Fruit fly (Drosophila melanogaster) whole organism, prepupa: ENCODE data around the gene Or33a.

Experiments
- CG10631 ChIP-seq: fragments of 200-800 bp; sonication (Bioruptor generic); optimal IDR thresholded peaks from 2 replicates; lab custom pipeline; 2016; ENCODE audit warnings: missing biosample characterization, missing genetic modification characterization
- CG10669 ChIP-seq: fragments of 200-800 bp; sonication (Bioruptor generic); optimal IDR thresholded peaks from 3 replicates; lab custom pipeline; 2018; ENCODE audit warnings: missing biosample characterization, mild to moderate bottlenecking, missing genetic modification characterization, moderate library complexity
- CG11294 ChIP-seq: fragments of 200-800 bp; sonication (Bioruptor generic); IDR thresholded peaks from 2 replicates; pipeline ENCODE4 v1.3.6; 2022; ENCODE audit warnings: missing biosample characterization, missing genetic modification characterization
- CG11902 ChIP-seq: fragments of 200-800 bp; sonication (Bioruptor generic); optimal IDR thresholded peaks from 3 replicates; lab custom pipeline; 2016; ENCODE audit warnings: missing biosample characterization, missing genetic modification characterization
- CG16779 ChIP-seq: fragments of 200-800 bp; sonication (Bioruptor generic); optimal IDR thresholded peaks from 3 replicates; lab custom pipeline; 2017; ENCODE audit warnings: missing biosample characterization, mild to moderate bottlenecking, missing genetic modification characterization
- CG31627 ChIP-seq: fragments of 200-800 bp; sonication (Bioruptor generic); optimal IDR thresholded peaks from 3 replicates; lab custom pipeline; 2016; ENCODE audit warnings: missing biosample characterization, missing genetic modification characterization
- CG34406 ChIP-seq: fragments of 200-800 bp; sonication (Bioruptor generic); optimal IDR thresholded peaks from 3 replicates; lab custom pipeline; 2016; ENCODE audit warnings: missing biosample characterization, missing genetic modification characterization
- CG3919 ChIP-seq: fragments of 200-800 bp; sonication (Bioruptor generic); optimal IDR thresholded peaks from 3 replicates; lab custom pipeline; 2016; ENCODE audit warnings: missing biosample characterization, missing genetic modification characterization
- CG4318 ChIP-seq: fragments of 200-800 bp; sonication (Bioruptor generic); optimal IDR thresholded peaks from 3 replicates; lab custom pipeline; 2017; ENCODE audit warnings: missing biosample characterization, mild to moderate bottlenecking, missing genetic modification characterization
- CG6163 ChIP-seq: fragments of 200-800 bp; sonication (Bioruptor generic); IDR thresholded peaks from 3 replicates; pipeline ENCODE4 v1.3.6; 2022; ENCODE audit warnings: missing biosample characterization, missing genetic modification characterization
- CG6276 ChIP-seq: fragments of 200-800 bp; sonication (Bioruptor generic); optimal IDR thresholded peaks from 2 replicates; lab custom pipeline; 2017; ENCODE audit warnings: missing biosample characterization, mild to moderate bottlenecking, missing genetic modification characterization
- CG6792 ChIP-seq: fragments of 200-800 bp; sonication (Bioruptor generic); optimal IDR thresholded peaks from 3 replicates; lab custom pipeline; 2016; ENCODE audit warnings: missing biosample characterization, missing genetic modification characterization
- CG6808 ChIP-seq: fragments of 200-800 bp; sonication (Bioruptor generic); optimal IDR thresholded peaks from 3 replicates; lab custom pipeline; 2017; ENCODE audit warnings: missing biosample characterization, missing genetic modification characterization, mild to moderate bottlenecking, moderate library complexity, missing genetic modification reagents
- CG6854 ChIP-seq: fragments of 200-800 bp; sonication (Bioruptor generic); optimal IDR thresholded peaks from 2 replicates; lab custom pipeline; 2017; ENCODE audit warnings: missing biosample characterization, mild to moderate bottlenecking, missing genetic modification characterization
- CG7368 ChIP-seq: fragments of 200-800 bp; sonication (Bioruptor generic); optimal IDR thresholded peaks from 3 replicates; lab custom pipeline; 2016; ENCODE audit warnings: missing biosample characterization, missing genetic modification characterization
- CG8119 ChIP-seq: fragments of 200-800 bp; sonication (Bioruptor generic); IDR thresholded peaks from 3 replicates; pipeline ENCODE4 v1.3.6; 2022; ENCODE audit warnings: missing biosample characterization, missing genetic modification characterization
- CG8319 ChIP-seq: fragments of 200-800 bp; sonication (Bioruptor generic); optimal IDR thresholded peaks from 3 replicates; lab custom pipeline; 2016; ENCODE audit warnings: missing biosample characterization, missing genetic modification characterization
- CG8632 ChIP-seq: fragments of 200-800 bp; sonication (Bioruptor generic); optimal IDR thresholded peaks from 3 replicates; lab custom pipeline; 2016; ENCODE audit warnings: missing biosample characterization, missing genetic modification characterization
- CG9139 ChIP-seq: fragments of 200-800 bp; sonication (Bioruptor generic); optimal IDR thresholded peaks from 3 replicates; lab custom pipeline; 2017; ENCODE audit warnings: missing biosample characterization, mild to moderate bottlenecking, missing genetic modification characterization
- Eip75B ChIP-seq: fragments of 200-800 bp; sonication (Bioruptor generic); optimal IDR thresholded peaks from 3 replicates; lab custom pipeline; 2016; ENCODE audit warnings: missing biosample characterization, missing genetic modification characterization
- Eip78C ChIP-seq: fragments of 200-800 bp; sonication (Bioruptor generic); peaks from one replicate; lab custom pipeline; 2016; ENCODE audit warnings: missing biosample characterization, missing genetic modification characterization
- Eip93F ChIP-seq: fragments of 200-800 bp; sonication (Bioruptor generic); optimal IDR thresholded peaks from 2 replicates; lab custom pipeline; 2016; ENCODE audit warnings: missing biosample characterization, mild to moderate bottlenecking, missing genetic modification characterization
- Ets21C ChIP-seq: fragments of 200-800 bp; sonication (Bioruptor generic); optimal IDR thresholded peaks from 3 replicates; lab custom pipeline; 2016; ENCODE audit warnings: missing biosample characterization, missing genetic modification characterization
- Ets96B ChIP-seq: fragments of 200-800 bp; optimal IDR thresholded peaks from 2 replicates; lab custom pipeline; 2019; ENCODE audit warnings: missing biosample characterization, mild to moderate bottlenecking, missing genetic modification characterization, moderate library complexity
- Gug ChIP-seq: fragments of 200-800 bp; sonication (Bioruptor generic); IDR thresholded peaks from 2 replicates; pipeline ENCODE4 v1.3.6; 2022; ENCODE audit warnings: missing biosample characterization, missing genetic modification characterization
- Hr39 ChIP-seq: fragments of 200-800 bp; sonication (Bioruptor generic); optimal IDR thresholded peaks from 2 replicates; lab custom pipeline; 2016; ENCODE audit warnings: missing biosample characterization, missing genetic modification characterization
- Lpt ChIP-seq: fragments of 200-800 bp; sonication (Bioruptor generic); optimal IDR thresholded peaks from 3 replicates; lab custom pipeline; 2016; ENCODE audit warnings: missing biosample characterization, missing genetic modification characterization
- Met ChIP-seq: fragments of 200-800 bp; sonication (Bioruptor generic); optimal IDR thresholded peaks from 3 replicates; lab custom pipeline; 2016; ENCODE audit warnings: missing biosample characterization, missing genetic modification characterization
- OdsH ChIP-seq: fragments of 200-800 bp; sonication (Bioruptor generic); optimal IDR thresholded peaks from 3 replicates; lab custom pipeline; 2016; ENCODE audit warnings: missing biosample characterization, missing genetic modification characterization
- Smox ChIP-seq: fragments of 200-800 bp; sonication (Bioruptor generic); optimal IDR thresholded peaks from 3 replicates; lab custom pipeline; 2016; ENCODE audit warnings: missing biosample characterization, missing genetic modification characterization
- Sox102F ChIP-seq: fragments of 200-800 bp; sonication (Bioruptor generic); optimal IDR thresholded peaks from 2 replicates; lab custom pipeline; 2016; ENCODE audit warnings: missing biosample characterization, mild to moderate bottlenecking, missing genetic modification characterization
- Sox14 ChIP-seq: fragments of 200-800 bp; sonication (Bioruptor generic); optimal IDR thresholded peaks from 3 replicates; lab custom pipeline; 2016; ENCODE audit warnings: missing biosample characterization, missing genetic modification characterization
- achi ChIP-seq: fragments of 200-800 bp; sonication (Bioruptor generic); optimal IDR thresholded peaks from 3 replicates; lab custom pipeline; 2016; ENCODE audit warnings: missing biosample characterization, missing genetic modification characterization
- cyc ChIP-seq: fragments of 200-800 bp; sonication (Bioruptor generic); optimal IDR thresholded peaks from 3 replicates; lab custom pipeline; 2016; ENCODE audit warnings: missing biosample characterization, missing genetic modification characterization
- dsx ChIP-seq: fragments of 200-800 bp; optimal IDR thresholded peaks from 3 replicates; lab custom pipeline; 2019; ENCODE audit warnings: missing biosample characterization, mild to moderate bottlenecking, missing genetic modification characterization, moderate library complexity; ENCODE audit not compliant: poor library complexity, severe bottlenecking
- eg ChIP-seq: fragments of 200-800 bp; sonication (Bioruptor generic); IDR thresholded peaks from 3 replicates; pipeline ENCODE4 v1.3.6; 2022; ENCODE audit warnings: missing biosample characterization, missing genetic modification characterization
- esn ChIP-seq: fragments of 200-800 bp; sonication (Bioruptor generic); optimal IDR thresholded peaks from 2 replicates; lab custom pipeline; 2016; ENCODE audit warnings: missing biosample characterization, mild to moderate bottlenecking, missing genetic modification characterization, moderate library complexity
- fd59A ChIP-seq: fragments of 200-800 bp; sonication (Bioruptor generic); optimal IDR thresholded peaks from 2 replicates; lab custom pipeline; 2017; ENCODE audit warnings: missing biosample characterization, mild to moderate bottlenecking, missing genetic modification characterization, missing genetic modification reagents
- fd85E ChIP-seq: fragments of 200-800 bp; sonication (Bioruptor generic); optimal IDR thresholded peaks from 3 replicates; lab custom pipeline; 2016; ENCODE audit warnings: missing biosample characterization, missing genetic modification characterization
- fkh ChIP-seq: fragments of 200-800 bp; sonication (Bioruptor generic); optimal IDR thresholded peaks from 3 replicates; lab custom pipeline; 2017; ENCODE audit warnings: missing biosample characterization, mild to moderate bottlenecking, missing genetic modification characterization, moderate library complexity
- lz ChIP-seq: fragments of 200-800 bp; sonication (Bioruptor generic); optimal IDR thresholded peaks from 3 replicates; lab custom pipeline; 2016; ENCODE audit warnings: missing biosample characterization, missing genetic modification characterization
- pdm3 ChIP-seq: fragments of 200-800 bp; sonication (Bioruptor generic); optimal IDR thresholded peaks from 3 replicates; lab custom pipeline; 2016; ENCODE audit warnings: missing biosample characterization, missing genetic modification characterization
- salr ChIP-seq, 2 experiments: fragments of 200-800 bp; sonication (Bioruptor generic); optimal IDR thresholded peaks; 3 replicates each; lab custom pipeline; 2016 to 2018; ENCODE audit warnings: missing biosample characterization in 2 of 2, missing genetic modification characterization in 2 of 2, mild to moderate bottlenecking in 1 of 2
- svp ChIP-seq: fragments of 200-800 bp; sonication (Bioruptor generic); peaks from one replicate; lab custom pipeline; 2016; ENCODE audit warnings: missing biosample characterization, missing genetic modification characterization
- topi ChIP-seq: fragments of 200-800 bp; sonication (Bioruptor generic); optimal IDR thresholded peaks from 3 replicates; lab custom pipeline; 2016; ENCODE audit warnings: missing biosample characterization, missing genetic modification characterization
- vri ChIP-seq: fragments of 200-800 bp; sonication (Bioruptor generic); optimal IDR thresholded peaks from 3 replicates; lab custom pipeline; 2016; ENCODE audit warnings: missing biosample characterization, mild to moderate bottlenecking, missing genetic modification characterization

The Or33a gene

DNA sequence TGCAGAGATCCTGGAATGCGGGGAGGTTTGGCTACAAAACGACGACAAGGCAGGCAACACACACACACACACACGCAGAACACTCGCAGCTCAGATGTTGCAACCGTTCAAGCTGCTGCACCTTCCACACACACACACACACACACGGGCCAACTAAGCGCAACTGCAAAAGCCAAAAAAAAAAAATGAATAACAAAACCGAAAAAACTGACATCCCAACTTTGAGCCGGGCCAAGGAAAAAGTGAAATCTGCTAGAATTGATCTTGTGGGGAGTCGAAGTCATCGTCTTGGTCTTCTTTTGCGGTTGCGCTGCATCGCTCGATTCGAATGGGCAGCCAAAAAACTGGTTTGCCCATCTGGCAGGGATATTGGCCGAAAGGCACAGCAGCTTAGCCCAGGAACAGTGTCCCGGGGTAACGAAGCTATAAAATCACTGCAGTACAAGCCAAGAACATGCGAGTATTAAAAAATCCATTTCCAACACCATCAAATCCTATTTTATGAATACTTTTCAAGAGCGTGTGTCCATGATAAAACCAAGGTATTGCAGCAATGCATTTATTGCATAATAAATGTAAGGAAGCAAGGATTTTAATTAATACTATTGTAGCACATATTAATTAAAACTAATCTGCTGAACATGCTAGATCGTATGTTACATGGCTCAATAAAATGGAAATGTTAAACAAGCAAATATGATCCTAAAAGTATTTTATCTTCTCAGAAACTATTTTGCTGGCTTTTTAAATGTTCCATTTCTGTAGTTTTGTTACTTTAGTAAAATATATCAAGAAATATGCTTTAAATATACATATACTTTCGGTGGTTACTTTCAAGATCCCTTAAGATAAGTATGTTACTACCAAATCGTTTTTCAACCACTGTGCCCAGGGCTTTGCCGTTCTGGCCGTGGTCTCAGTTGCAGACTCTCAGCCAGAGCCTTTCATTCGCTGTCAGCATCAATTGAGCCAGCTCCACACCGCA is 31.6 kb downstream of the Or33a start (continued):
- TF ChIP-seq CG31627 (GFP tag; lab: Kevin White, UChicago) = peak; percentile 31
- TF ChIP-seq topi (GFP tag; lab: Kevin White, UChicago) = peak; percentile 65
- peak in 1 of 2 experiments; percentile 5 for TF ChIP-seq salr (GFP tag; optimal IDR thresholded peaks at IDR 0.05; lab: Kevin White, UChicago)
- peak; percentile 54 for TF ChIP-seq Met (GFP tag; lab: Kevin White, UChicago)
- peak; percentile 7 for TF ChIP-seq CG3919 (GFP tag; lab: Kevin White, UChicago)
- TF ChIP-seq vri = no peak
- peak; percentile 58 for TF ChIP-seq Hr39 (GFP tag; lab: Kevin White, UChicago)
- TF ChIP-seq CG16779 (tag; lab: Kevin White, UChicago) = no peak
- no peak for TF ChIP-seq fkh
- peak; percentile 37 for TF ChIP-seq Ets21C
- peak; percentile 27 for TF ChIP-seq Sox102F (GFP tag; lab: Kevin White, UChicago)
- TF ChIP-seq cyc (GFP tag; lab: Kevin White, UChicago) = no peak
- TF ChIP-seq CG6854 (GFP tag; lab: Kevin White, UChicago) = peak; percentile 9
- peak; percentile 24 for TF ChIP-seq Lpt
- TF ChIP-seq CG9139 = no peak
- peak; percentile 77 for TF ChIP-seq esn (GFP tag; lab: Kevin White, UChicago)
- no peak for TF ChIP-seq CG8119 (GFP tag; lab: Robert Waterston, UW)
- TF ChIP-seq dsx (GFP tag; lab: Kevin White, UChicago) = no peak
- peak; percentile 85 for TF ChIP-seq svp (GFP tag; lab: Kevin White, UChicago)
- peak; percentile 42 for TF ChIP-seq Sox14 (GFP tag; lab: Kevin White, UChicago)
- TF ChIP-seq OdsH (GFP tag; lab: Kevin White, UChicago) = peak; percentile 26
- no peak for TF ChIP-seq Eip93F (GFP tag; lab: Kevin White, UChicago)
- peak; percentile 14 for TF ChIP-seq CG6276 (GFP tag; lab: Kevin White, UChicago)
- TF ChIP-seq CG8632 = peak; percentile 39
- TF ChIP-seq achi = peak; percentile 40
- TF ChIP-seq CG7368 = no peak
- peak; percentile 62 for TF ChIP-seq CG6808
- TF ChIP-seq CG6163 = 0 out of 3 replicates have a peak, but pooled peaks have one; percentile 36
- TF ChIP-seq Eip75B = peak; percentile 57
- no peak for TF ChIP-seq CG8319
- no peak for TF ChIP-seq CG11294

DNA sequence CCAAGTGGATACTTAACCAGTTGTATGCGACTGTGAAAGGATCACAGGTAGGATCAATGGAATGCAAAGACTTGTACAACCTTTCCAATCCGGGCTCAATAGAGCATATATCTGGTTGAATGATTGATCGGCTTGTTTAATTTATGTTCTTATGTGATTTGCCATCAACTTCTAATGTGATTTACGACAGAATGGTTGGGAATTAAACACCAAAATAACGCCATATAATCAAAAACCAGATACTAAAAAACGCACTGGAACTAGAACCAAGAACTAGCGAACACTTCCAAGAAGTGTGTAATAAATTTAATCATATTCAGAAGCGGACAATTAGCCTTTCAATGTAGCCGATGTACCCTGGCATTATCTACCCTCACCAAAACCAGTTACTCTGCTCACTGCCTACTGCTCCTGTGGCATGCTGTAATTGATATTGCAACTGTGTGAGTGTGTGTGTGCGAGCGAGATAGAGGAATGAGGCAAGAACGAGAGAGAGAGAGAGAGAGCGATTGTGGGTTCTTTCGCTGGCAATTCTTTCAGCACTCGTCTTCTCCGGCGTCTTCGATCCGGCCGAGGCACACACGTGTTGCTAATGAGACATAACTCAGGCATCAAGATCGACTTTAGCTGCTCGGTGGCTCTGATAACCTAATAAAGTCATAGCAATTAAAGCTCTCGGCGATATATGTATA is 34.4 kb downstream of the Or33a start:
- TF ChIP-seq Gug (GFP tag; lab: Robert Waterston, UW) (no peak), CG9139 (no peak), CG7368 (peak; percentile 32), CG11902 (GFP tag; lab: Kevin White, UChicago) (peak; percentile 50), CG10631 (peak; percentile 63), Eip78C (GFP tag; lab: Kevin White, UChicago) (peak; percentile 91), OdsH (GFP tag; lab: Kevin White, UChicago) (peak; percentile 35), lz (GFP tag; lab: Kevin White, UChicago) (peak; percentile 66), Smox (GFP tag; lab: Kevin White, UChicago) (peak; percentile 52), esn (GFP tag; lab: Kevin White, UChicago) (peak; percentile 74), CG10669 (GFP tag; lab: Kevin White, UChicago) (peak; percentile 59), Hr39 (GFP tag; lab: Kevin White, UChicago) (peak; percentile 59), CG4318 (GFP tag; lab: Kevin White, UChicago) (peak; percentile 42), CG8119 (GFP tag; lab: Robert Waterston, UW) (peak; percentile 56), CG6792 (peak; percentile 51), Ets21C (peak; percentile 36), CG34406 (GFP tag; lab: Kevin White, UChicago) (peak; percentile 47), CG11294 (0 out of 2 replicates have a peak, but pooled peaks have one; percentile 17), Eip93F (GFP tag; lab: Kevin White, UChicago) (no peak), fd85E (no peak), Sox14 (GFP tag; lab: Kevin White, UChicago) (peak; percentile 52), dsx (GFP tag; lab: Kevin White, UChicago) (no peak), Ets96B (peak; percentile 31), cyc (GFP tag; lab: Kevin White, UChicago) (peak; percentile 58), CG6276 (GFP tag; lab: Kevin White, UChicago) (peak; percentile 43), CG6854 (GFP tag; lab: Kevin White, UChicago) (no peak), fd59A (GFP tag; lab: Kevin White, UChicago) (peak; percentile 45), eg (GFP tag; lab: Robert Waterston, UW) (no peak), pdm3 (GFP tag; lab: Kevin White, UChicago) (peak; percentile 70), svp (GFP tag; lab: Kevin White, UChicago) (peak; percentile 87)
